Worm (Caenorhabditis elegans) whole organism, late embryonic: ENCODE data around the gene C37H5.14.

Experiments used
- C08G9.2 ChIP-seq: sonication (generic microtip); optimal IDR thresholded peaks from 2 replicates; lab custom pipeline; 2016; ENCODE audit warnings: mild to moderate bottlenecking, missing genetic modification characterization, moderate library complexity, missing compliant biosample characterization
- C38D4.7 ChIP-seq: fragments of 200-800 bp; sonication (Bioruptor generic); optimal IDR thresholded peaks from 2 replicates; lab custom pipeline; 2018; ENCODE audit warnings: mild to moderate bottlenecking, missing genetic modification characterization, moderate library complexity, missing compliant biosample characterization
- F13H6.1 ChIP-seq: sonication (generic microtip); optimal IDR thresholded peaks from 2 replicates; lab custom pipeline; 2016; ENCODE audit warnings: missing genetic modification characterization, missing compliant biosample characterization
- ahr-1 ChIP-seq: sonication (generic microtip); optimal IDR thresholded peaks from 2 replicates; lab custom pipeline; 2016; ENCODE audit warnings: missing genetic modification characterization, missing compliant biosample characterization
- ama-1 ChIP-seq: fragments of 150-350 bp; optimal IDR thresholded peaks from 2 replicates; lab custom pipeline; 2014
- ceh-14 ChIP-seq: sonication (generic microtip); optimal IDR thresholded peaks from 2 replicates; lab custom pipeline; 2016; ENCODE audit warnings: missing genotype, missing genetic modification characterization, missing compliant biosample characterization
- ceh-18 ChIP-seq: sonication (generic microtip); optimal IDR thresholded peaks from 2 replicates; lab custom pipeline; 2016; ENCODE audit warnings: missing genetic modification characterization, missing compliant biosample characterization
- ceh-2 ChIP-seq: sonication (generic microtip); optimal IDR thresholded peaks from 2 replicates; lab custom pipeline; 2016; ENCODE audit warnings: missing genotype, missing genetic modification characterization, missing compliant biosample characterization
- ceh-31 ChIP-seq: sonication (generic microtip); optimal IDR thresholded peaks from 2 replicates; lab custom pipeline; 2016; ENCODE audit warnings: missing genetic modification characterization, missing compliant biosample characterization
- ceh-48 ChIP-seq: sonication (generic microtip); optimal IDR thresholded peaks from 2 replicates; lab custom pipeline; 2016; ENCODE audit warnings: missing genetic modification characterization, inconsistent platforms, missing compliant biosample characterization
- ceh-6 ChIP-seq: fragments of 200-800 bp; sonication (Bioruptor generic); optimal IDR thresholded peaks from 2 replicates; lab custom pipeline; 2018; ENCODE audit warnings: mild to moderate bottlenecking, missing genetic modification characterization, missing compliant biosample characterization
- ceh-9 ChIP-seq: sonication (generic microtip); optimal IDR thresholded peaks from 2 replicates; lab custom pipeline; 2016; ENCODE audit warnings: mild to moderate bottlenecking, missing genetic modification characterization, inconsistent platforms, missing compliant biosample characterization
- che-1 ChIP-seq: sonication (generic microtip); optimal IDR thresholded peaks from 2 replicates; lab custom pipeline; 2016; ENCODE audit warnings: mild to moderate bottlenecking, missing genetic modification characterization, missing compliant biosample characterization
- dmd-4 ChIP-seq: sonication (generic microtip); optimal IDR thresholded peaks from 2 replicates; lab custom pipeline; 2016; ENCODE audit warnings: borderline replicate concordance, missing genetic modification characterization, missing compliant biosample characterization
- dve-1 ChIP-seq: sonication (generic microtip); optimal IDR thresholded peaks from 2 replicates; lab custom pipeline; 2017; ENCODE audit warnings: antibody characterized with exemption, mild to moderate bottlenecking, missing genetic modification characterization, missing compliant biosample characterization
- elt-2 ChIP-seq: sonication (generic microtip); optimal IDR thresholded peaks from 2 replicates; lab custom pipeline; 2016; ENCODE audit warnings: missing genetic modification reagents, missing genetic modification characterization, missing compliant biosample characterization
- elt-4 ChIP-seq: sonication (generic microtip); optimal IDR thresholded peaks from 2 replicates; lab custom pipeline; 2016; ENCODE audit warnings: missing genetic modification characterization, missing compliant biosample characterization
- eyg-1 ChIP-seq: sonication (generic microtip); optimal IDR thresholded peaks from 2 replicates; lab custom pipeline; 2016; ENCODE audit warnings: missing genotype, missing genetic modification characterization, missing compliant biosample characterization
- fax-1 ChIP-seq: sonication (generic microtip); optimal IDR thresholded peaks from 2 replicates; lab custom pipeline; 2016; ENCODE audit warnings: missing genotype, missing genetic modification characterization, missing compliant biosample characterization
- fkh-10 ChIP-seq: fragments of 150-350 bp; optimal IDR thresholded peaks from 2 replicates; lab custom pipeline; 2014; ENCODE audit warnings: missing biosample characterization, missing genetic modification reagents, missing genetic modification characterization
- hlh-13 ChIP-seq: fragments of 200-800 bp; sonication (Bioruptor generic); optimal IDR thresholded peaks from 2 replicates; lab custom pipeline; 2018; ENCODE audit warnings: mild to moderate bottlenecking, missing genetic modification characterization, missing compliant biosample characterization
- hlh-30 ChIP-seq: sonication (generic microtip); optimal IDR thresholded peaks from 2 replicates; lab custom pipeline; 2017; ENCODE audit warnings: antibody characterized with exemption, missing genetic modification characterization, missing compliant biosample characterization; ENCODE audit not compliant: insufficient read depth
- lim-6 ChIP-seq: sonication (generic microtip); optimal IDR thresholded peaks from 2 replicates; lab custom pipeline; 2016; ENCODE audit warnings: missing genetic modification characterization, missing compliant biosample characterization
- lin-11 ChIP-seq: fragments of 200-800 bp; sonication (Bioruptor generic); optimal IDR thresholded peaks from 2 replicates; lab custom pipeline; 2018; ENCODE audit warnings: mild to moderate bottlenecking, missing genetic modification characterization, missing compliant biosample characterization
- madf-2 ChIP-seq: sonication (generic microtip); optimal IDR thresholded peaks from 2 replicates; lab custom pipeline; 2017; ENCODE audit warnings: missing genetic modification characterization, missing compliant biosample characterization
- mec-3 ChIP-seq: sonication (generic microtip); optimal IDR thresholded peaks from 2 replicates; lab custom pipeline; 2016; ENCODE audit warnings: borderline replicate concordance, missing genetic modification characterization, missing compliant biosample characterization
- nhr-232 ChIP-seq: sonication (generic microtip); optimal IDR thresholded peaks from 2 replicates; lab custom pipeline; 2016; ENCODE audit warnings: missing genetic modification characterization, missing compliant biosample characterization
- odd-2 ChIP-seq: sonication (generic microtip); optimal IDR thresholded peaks from 2 replicates; lab custom pipeline; 2017; ENCODE audit warnings: antibody characterized with exemption, mild to moderate bottlenecking, missing genetic modification characterization, missing compliant biosample characterization
- pax-1 ChIP-seq: fragments of 150-350 bp; optimal IDR thresholded peaks from 2 replicates; lab custom pipeline; 2014; ENCODE audit warnings: missing biosample characterization, missing genetic modification characterization
- pros-1 ChIP-seq: fragments of 150-350 bp; optimal IDR thresholded peaks from 2 replicates; lab custom pipeline; 2014; ENCODE audit warnings: missing biosample characterization, missing genetic modification reagents, missing genetic modification characterization
- rnt-1 ChIP-seq: sonication (generic microtip); optimal IDR thresholded peaks from 2 replicates; lab custom pipeline; 2016; ENCODE audit warnings: missing genetic modification characterization, missing compliant biosample characterization
- tbx-2 ChIP-seq: sonication (generic microtip); optimal IDR thresholded peaks from 2 replicates; lab custom pipeline; 2016; ENCODE audit warnings: missing genetic modification characterization, missing compliant biosample characterization
- tbx-7 ChIP-seq: sonication (generic microtip); optimal IDR thresholded peaks from 2 replicates; lab custom pipeline; 2016; ENCODE audit warnings: missing genotype, missing genetic modification characterization, missing compliant biosample characterization
- ttx-3 ChIP-seq: sonication (generic microtip); optimal IDR thresholded peaks from 2 replicates; lab custom pipeline; 2016; ENCODE audit warnings: missing genetic modification reagents, missing genetic modification characterization, missing compliant biosample characterization
- unc-3 ChIP-seq, 2 experiments: fragments of 200-800 bp in 1 of 2; sonication (Bioruptor generic) in 1 of 2; sonication (generic microtip) in 1 of 2; conservative IDR thresholded peaks in 1 of 2; optimal IDR thresholded peaks in 1 of 2; 2 replicates each; pipeline versions ENCODE4 v1.3.6 to Lab custom; 2016 to 2022; ENCODE audit warnings: missing compliant biosample characterization in 2 of 2, missing genetic modification characterization in 2 of 2, missing genetic modification reagents in 1 of 2
- unc-42 ChIP-seq: sonication (generic microtip); optimal IDR thresholded peaks from 2 replicates; lab custom pipeline; 2016; ENCODE audit warnings: missing genotype, missing genetic modification characterization, missing compliant biosample characterization
- unc-86 ChIP-seq: sonication (generic microtip); optimal IDR thresholded peaks from 2 replicates; lab custom pipeline; 2016; ENCODE audit warnings: missing genetic modification characterization, missing compliant biosample characterization

C37H5.14 gene

ce11 chrV:4800794-4801193 lies 33.4 kb downstream of the C37H5.14 start, which contains the start of gene R02F11.1:
TSS of gene R02F11.1 (plus strand) at chrV:4801094.
- no peak for TF ChIP-seq C38D4.7 (GFP tag; lab: Kevin White, UChicago)

DNA sequence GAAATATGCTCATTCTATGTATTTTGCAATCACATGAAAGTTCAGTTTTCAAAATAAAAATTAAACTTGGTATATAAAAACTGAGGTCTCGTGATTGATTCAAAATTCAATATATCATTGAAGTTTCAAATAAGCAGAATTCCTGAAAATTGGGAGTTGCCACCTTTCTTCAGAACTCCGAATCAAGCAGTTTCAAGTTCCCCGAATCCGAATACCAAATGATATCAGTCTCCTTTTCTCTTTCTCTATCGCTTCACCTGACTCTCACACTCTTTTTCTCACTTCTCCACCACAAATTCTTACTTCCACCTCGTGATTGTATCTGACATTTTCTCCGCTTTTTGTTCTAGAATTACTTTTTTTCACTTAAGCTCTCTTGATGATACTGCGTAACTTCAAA lies 39.9 kb downstream of the C37H5.14 start, which contains the start of gene R02F11.2:
Gene R02F11.2 (plus strand): TSS at position 292 of the 400 bp plus-strand sequence.
- no peak for TF ChIP-seq ceh-9 (tag; lab: Kevin White, UChicago)
- TF ChIP-seq, all 69 proteins: peak for 0

DNA sequence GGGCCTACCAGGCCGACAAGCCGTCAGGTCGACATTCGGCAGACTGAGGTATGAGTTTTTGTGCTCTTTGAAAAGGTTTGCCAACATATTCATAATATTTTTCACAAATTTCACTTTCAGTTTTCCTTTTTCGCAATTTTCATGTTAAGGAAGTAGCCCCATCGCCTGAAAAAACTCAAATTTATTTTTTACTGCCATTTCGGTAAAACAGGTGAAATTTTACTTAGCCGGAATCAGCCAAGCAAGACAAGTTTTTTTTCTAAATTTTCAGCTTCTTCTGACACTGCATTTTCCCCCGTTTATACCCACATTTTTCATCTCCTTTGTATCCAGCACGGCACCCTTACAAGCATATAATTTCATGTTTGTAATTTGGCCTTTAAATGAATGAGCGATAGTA lies 42.6 kb downstream of the C37H5.14 start, which contains the start of gene R02F11.11:
Gene R02F11.11 (plus strand): TSS at position 301 of the 400 bp plus-strand sequence.
- TF ChIP-seq tbx-7 (no peak), ceh-6 (no peak), dmd-4 (tag; lab: Kevin White, UChicago) (no peak)

DNA sequence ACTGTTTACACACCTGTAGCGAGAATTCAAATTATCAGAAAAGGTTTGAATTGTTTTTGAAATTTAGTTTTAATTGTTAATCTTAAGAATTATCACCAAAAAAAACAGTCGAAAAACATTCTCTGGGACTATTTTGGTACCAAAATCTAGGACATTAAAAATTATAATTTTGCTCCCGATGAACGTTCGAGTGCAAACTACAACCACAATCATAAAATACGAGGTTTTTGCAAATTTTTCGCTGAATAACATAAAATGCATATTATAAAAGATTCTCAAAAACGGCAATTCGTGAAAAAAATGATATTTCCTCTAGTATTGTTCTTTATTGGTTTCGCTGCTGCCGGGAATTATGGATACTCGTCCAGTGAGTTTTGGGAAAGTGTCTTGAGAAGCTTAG lies 43.8 kb downstream of the C37H5.14 start, which contains the start of gene R02F11.12:
Gene R02F11.12 (plus strand): TSS at position 301 of the 400 bp plus-strand sequence.
- TF ChIP-seq lim-6 (no peak), fkh-10 (GFP tag; lab: Kevin White, UChicago) (no peak), elt-2 (tag; lab: Kevin White, UChicago) (no peak), ceh-2 (tag; lab: Kevin White, UChicago) (no peak), ttx-3 (no peak), ahr-1 (tag; lab: Kevin White, UChicago) (no peak), ceh-48 (tag; lab: Kevin White, UChicago) (no peak), ama-1 (no peak), mec-3 (no peak), pax-1 (tag; lab: Kevin White, UChicago) (no peak)

DNA sequence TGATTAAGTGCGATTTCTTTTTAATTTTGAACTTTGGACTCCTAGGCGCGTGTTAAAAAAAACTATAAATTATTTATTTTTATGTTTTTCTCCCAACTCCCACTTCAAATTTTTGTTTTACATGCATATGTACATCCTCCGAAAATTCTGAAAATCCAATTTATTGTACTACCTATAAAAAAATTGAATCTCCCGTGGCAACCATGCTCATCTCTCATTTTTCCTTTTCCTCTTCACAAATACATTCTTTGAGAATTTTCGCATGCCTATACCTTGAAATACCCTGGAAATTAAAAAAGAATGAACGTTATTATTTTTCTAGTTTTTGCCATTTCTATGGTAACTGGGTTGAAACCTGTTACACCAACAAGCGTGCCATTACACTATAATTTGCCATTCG lies 45.4 kb downstream of the C37H5.14 start, which contains the start of gene R02F11.10:
Gene R02F11.10 (plus strand): TSS at position 301 of the 400 bp plus-strand sequence.
- TF ChIP-seq ceh-18 (tag; lab: Kevin White, UChicago): no peak
- TF ChIP-seq nhr-232: no peak
- no peak for TF ChIP-seq fax-1 (tag; lab: Kevin White, UChicago)
- no peak for TF ChIP-seq unc-3 (GFP tag; conservative IDR thresholded peaks at IDR 0.05; lab: Robert Waterston, UW)
- TF ChIP-seq unc-3 (tag; optimal IDR thresholded peaks at IDR 0.05; lab: Kevin White, UChicago): no peak
- TF ChIP-seq che-1 (tag; lab: Kevin White, UChicago): no peak
- no peak for TF ChIP-seq unc-86
- TF ChIP-seq rnt-1 (tag; lab: Kevin White, UChicago): no peak
- TF ChIP-seq ceh-48 (tag; lab: Kevin White, UChicago): no peak
- no peak for TF ChIP-seq unc-42 (tag; lab: Kevin White, UChicago)
- TF ChIP-seq ceh-14 (tag; lab: Kevin White, UChicago): no peak
- no peak for TF ChIP-seq hlh-13 (GFP tag; lab: Kevin White, UChicago)
- TF ChIP-seq eyg-1 (tag; lab: Kevin White, UChicago): no peak
- TF ChIP-seq odd-2 (tag; lab: Kevin White, UChicago): no peak

ce11 chrV:4787836-4788235 lies 46.3 kb downstream of the C37H5.14 start:
- TF ChIP-seq tbx-2 (tag; lab: Kevin White, UChicago) (no peak), hlh-30 (tag; lab: Kevin White, UChicago) (no peak), pros-1 (tag; lab: Kevin White, UChicago) (no peak), F13H6.1 (tag; lab: Kevin White, UChicago) (no peak), C08G9.2 (tag; lab: Kevin White, UChicago) (no peak), dve-1 (no peak), ceh-31 (tag; lab: Kevin White, UChicago) (no peak), madf-2 (no peak), che-1 (tag; lab: Kevin White, UChicago) (no peak), elt-4 (tag; lab: Kevin White, UChicago) (no peak), elt-2 (tag; lab: Kevin White, UChicago) (no peak), ahr-1 (tag; lab: Kevin White, UChicago) (no peak), ceh-14 (tag; lab: Kevin White, UChicago) (no peak), eyg-1 (tag; lab: Kevin White, UChicago) (no peak), lin-11 (tag; lab: Kevin White, UChicago) (no peak), ceh-48 (tag; lab: Kevin White, UChicago) (no peak)
